Worm (Caenorhabditis elegans) whole organism, early embryonic: ENCODE data around the gene zfp-2.

Experiments used
- B0310.2 ChIP-seq: sonication (generic microtip); optimal IDR thresholded peaks from 2 replicates; lab custom pipeline; 2016; ENCODE audit warnings: mild to moderate bottlenecking, missing genetic modification characterization, missing compliant biosample characterization
- F13C5.2 ChIP-seq: sonication (generic microtip); optimal IDR thresholded peaks from 2 replicates; lab custom pipeline; 2017; ENCODE audit warnings: mild to moderate bottlenecking, missing genetic modification characterization, inconsistent platforms, missing compliant biosample characterization
- aly-1 ChIP-seq: sonication (generic microtip); optimal IDR thresholded peaks from 2 replicates; lab custom pipeline; 2016; ENCODE audit warnings: missing genetic modification characterization, missing compliant biosample characterization
- ama-1 ChIP-seq: fragments of 150-350 bp; optimal IDR thresholded peaks from 2 replicates; lab custom pipeline; 2014
- ceh-13 ChIP-seq: fragments of 200-800 bp; sonication (Bioruptor generic); optimal IDR thresholded peaks from 2 replicates; lab custom pipeline; 2018; ENCODE audit warnings: mild to moderate bottlenecking, missing genetic modification characterization, missing compliant biosample characterization
- ceh-36 ChIP-seq: sonication (generic microtip); optimal IDR thresholded peaks from 2 replicates; lab custom pipeline; 2016; ENCODE audit warnings: missing genetic modification characterization, inconsistent platforms, missing compliant biosample characterization
- ets-7 ChIP-seq: sonication (generic microtip); optimal IDR thresholded peaks from 2 replicates; lab custom pipeline; 2016; ENCODE audit warnings: missing genotype, missing genetic modification characterization, missing compliant biosample characterization
- flt-1 ChIP-seq: fragments of 200-800 bp; sonication (Bioruptor generic); IDR thresholded peaks from 2 replicates; pipeline ENCODE4 v1.3.6; 2022; ENCODE audit warnings: missing genetic modification characterization, missing compliant biosample characterization
- hmbx-1 ChIP-seq: sonication (generic microtip); optimal IDR thresholded peaks from 2 replicates; lab custom pipeline; 2016; ENCODE audit warnings: mild to moderate bottlenecking, missing genetic modification characterization, missing compliant biosample characterization
- hmg-4 ChIP-seq: fragments of 200-800 bp; sonication (Bioruptor generic); optimal IDR thresholded peaks from 2 replicates; lab custom pipeline; 2018; ENCODE audit warnings: mild to moderate bottlenecking, missing genetic modification characterization, missing compliant biosample characterization
- hnd-1 ChIP-seq: sonication (generic microtip); optimal IDR thresholded peaks from 2 replicates; lab custom pipeline; 2016; ENCODE audit warnings: missing genetic modification characterization, missing compliant biosample characterization
- pes-1 ChIP-seq: fragments of 200-800 bp; sonication (Bioruptor generic); IDR thresholded peaks from 2 replicates; pipeline ENCODE4 v1.3.6; 2022; ENCODE audit warnings: missing genetic modification reagents, missing genetic modification characterization, missing compliant biosample characterization
- scrt-1 ChIP-seq: fragments of 200-800 bp; sonication (Bioruptor generic); IDR thresholded peaks from 2 replicates; pipeline ENCODE4 v1.3.6; 2022; ENCODE audit warnings: missing genetic modification characterization, missing compliant biosample characterization
- sea-1 ChIP-seq: fragments of 200-800 bp; sonication (Bioruptor generic); conservative IDR thresholded peaks from 2 replicates; pipeline ENCODE4 v1.3.6; 2022; ENCODE audit warnings: missing genetic modification characterization, missing compliant biosample characterization
- tbx-11 ChIP-seq: fragments of 200-800 bp; sonication (Bioruptor generic); IDR thresholded peaks from 2 replicates; pipeline ENCODE4 v1.3.6; 2022; ENCODE audit warnings: missing genetic modification characterization, missing compliant biosample characterization
- tbx-37 ChIP-seq: fragments of 200-800 bp; sonication (Bioruptor generic); conservative IDR thresholded peaks from 2 replicates; pipeline ENCODE4 v1.3.6; 2022; ENCODE audit warnings: missing genetic modification reagents, missing genetic modification characterization, missing compliant biosample characterization
- tra-4 ChIP-seq: sonication (generic microtip); optimal IDR thresholded peaks from 2 replicates; lab custom pipeline; 2017; ENCODE audit warnings: missing genetic modification characterization, missing compliant biosample characterization

zfp-2 gene

ce11 chrII:9573412-9573811 lies 16.0 kb downstream of the zfp-2 start:
- TF ChIP-seq pes-1 (GFP tag; lab: Robert Waterston, UW) (no peak), tbx-37 (GFP tag; lab: Robert Waterston, UW) (no peak), aly-1 (tag; lab: Kevin White, UChicago) (no peak), F13C5.2 (no peak), ceh-36 (tag; lab: Kevin White, UChicago) (no peak), hmg-4 (no peak), ets-7 (tag; lab: Kevin White, UChicago) (no peak), ama-1 (no peak), tra-4 (tag; lab: Kevin White, UChicago) (no peak), B0310.2 (no peak), flt-1 (no peak), scrt-1 (GFP tag; lab: Robert Waterston, UW) (no peak), ceh-13 (GFP tag; lab: Kevin White, UChicago) (no peak), hmbx-1 (tag; lab: Kevin White, UChicago) (no peak), tbx-11 (GFP tag; lab: Robert Waterston, UW) (no peak), sea-1 (GFP tag; lab: Robert Waterston, UW) (no peak)

- TF ChIP-seq tbx-11 (GFP tag; lab: Robert Waterston, UW) = no peak
- TF ChIP-seq hnd-1 (tag; lab: Kevin White, UChicago) = no peak
- peak; percentile 20 for TF ChIP-seq F13C5.2
- peak; percentile 39 for TF ChIP-seq hmg-4
Measured at ce11 chrII:9574406-9574805, 17.0 kb downstream of the zfp-2 start.

ce11 chrII:9575670-9576069 lies 18.2 kb downstream of the zfp-2 start, which contains the start of gene exc-7:
exc-7 (plus strand) TSS chrII:9575970.
- TF ChIP-seq hmg-4 = no peak
- no peak for TF ChIP-seq pes-1 (GFP tag; lab: Robert Waterston, UW)
- TF ChIP-seq ceh-13 (GFP tag; lab: Kevin White, UChicago) = no peak
- TF ChIP-seq flt-1 = no peak
- TF ChIP-seq aly-1 (tag; lab: Kevin White, UChicago) = no peak
- TF ChIP-seq B0310.2 = no peak
- no peak for TF ChIP-seq ceh-36 (tag; lab: Kevin White, UChicago)
- TF ChIP-seq tra-4 (tag; lab: Kevin White, UChicago) = no peak
- TF ChIP-seq tbx-11 (GFP tag; lab: Robert Waterston, UW) = no peak
- no peak for TF ChIP-seq ama-1
- no peak for TF ChIP-seq hnd-1 (tag; lab: Kevin White, UChicago)
- no peak for TF ChIP-seq tbx-37 (GFP tag; lab: Robert Waterston, UW)
- no peak for TF ChIP-seq ets-7 (tag; lab: Kevin White, UChicago)
- no peak for TF ChIP-seq sea-1 (GFP tag; lab: Robert Waterston, UW)
- TF ChIP-seq hmbx-1 (tag; lab: Kevin White, UChicago) = no peak
- no peak for TF ChIP-seq scrt-1 (GFP tag; lab: Robert Waterston, UW)
- TF ChIP-seq F13C5.2 = no peak

- no peak for TF ChIP-seq hmg-4
- TF ChIP-seq tbx-11 (GFP tag; lab: Robert Waterston, UW) = no peak
- TF ChIP-seq scrt-1 (GFP tag; lab: Robert Waterston, UW) = no peak
- TF ChIP-seq B0310.2 = no peak
- TF ChIP-seq hnd-1 (tag; lab: Kevin White, UChicago) = no peak
- no peak for TF ChIP-seq flt-1
- no peak for TF ChIP-seq ceh-13 (GFP tag; lab: Kevin White, UChicago)
- TF ChIP-seq tra-4 (tag; lab: Kevin White, UChicago) = no peak
- TF ChIP-seq aly-1 (tag; lab: Kevin White, UChicago) = no peak
- no peak for TF ChIP-seq ets-7 (tag; lab: Kevin White, UChicago)
- TF ChIP-seq F13C5.2 = no peak
- no peak for TF ChIP-seq tbx-37 (GFP tag; lab: Robert Waterston, UW)
- no peak for TF ChIP-seq ama-1
- TF ChIP-seq sea-1 (GFP tag; lab: Robert Waterston, UW) = no peak
- no peak for TF ChIP-seq ceh-36 (tag; lab: Kevin White, UChicago)
- no peak for TF ChIP-seq hmbx-1 (tag; lab: Kevin White, UChicago)
- no peak for TF ChIP-seq pes-1 (GFP tag; lab: Robert Waterston, UW)
Measured at ce11 chrII:9576707-9577106, 19.3 kb downstream of the zfp-2 start.

ce11 chrII:9577630-9578029 lies 20.2 kb downstream of the zfp-2 start:
- no peak for TF ChIP-seq tbx-37 (GFP tag; lab: Robert Waterston, UW)
- no peak for TF ChIP-seq ets-7 (tag; lab: Kevin White, UChicago)
- TF ChIP-seq flt-1 = no peak
- no peak for TF ChIP-seq ceh-13 (GFP tag; lab: Kevin White, UChicago)
- no peak for TF ChIP-seq aly-1 (tag; lab: Kevin White, UChicago)
- TF ChIP-seq B0310.2 = no peak
- no peak for TF ChIP-seq ceh-36 (tag; lab: Kevin White, UChicago)
- no peak for TF ChIP-seq hmbx-1 (tag; lab: Kevin White, UChicago)
- no peak for TF ChIP-seq scrt-1 (GFP tag; lab: Robert Waterston, UW)

- TF ChIP-seq hmg-4 (no peak), ama-1 (no peak), hmbx-1 (tag; lab: Kevin White, UChicago) (no peak), F13C5.2 (no peak), ets-7 (tag; lab: Kevin White, UChicago) (no peak), pes-1 (GFP tag; lab: Robert Waterston, UW) (no peak), tbx-11 (GFP tag; lab: Robert Waterston, UW) (no peak), B0310.2 (no peak), ceh-36 (tag; lab: Kevin White, UChicago) (no peak), flt-1 (no peak), scrt-1 (GFP tag; lab: Robert Waterston, UW) (no peak), sea-1 (GFP tag; lab: Robert Waterston, UW) (no peak), hnd-1 (tag; lab: Kevin White, UChicago) (no peak), tra-4 (tag; lab: Kevin White, UChicago) (no peak)
Measured at ce11 chrII:9583461-9583860, 26.0 kb downstream of the zfp-2 start, which contains the start of gene wee-1.1. wee-1.1 (minus strand) TSS chrII:9583561.

ce11 chrII:9586734-9587209 lies 29.3 kb downstream of the zfp-2 start, which contains the start of gene ugt-58:
ugt-58 (minus strand) TSS chrII:9586784.
- TF ChIP-seq aly-1 (tag; lab: Kevin White, UChicago) (no peak), scrt-1 (GFP tag; lab: Robert Waterston, UW) (no peak)
